Fruit fly (Drosophila melanogaster): ENCODE measurements around the gene CG5895.
A peak's percentile ranks its signal among the peaks of the same experiment; 100 is the strongest.

The CG5895 gene

dm6 chr3L:16011319-16012210 is 23.7 kb upstream of the CG5895 start, which contains the start of gene mib1 (continued):
- TF ChIP-seq dpn (GFP tag; optimal IDR thresholded peaks at IDR 0.05) (peak in 1 of 2 experiments; percentile 32), HHEX (GFP tag; optimal IDR thresholded peaks at IDR 0.05) (peak; percentile 28), fu2 (GFP tag; optimal IDR thresholded peaks at IDR 0.05) (peak; percentile 43), her (GFP tag; optimal IDR thresholded peaks at IDR 0.05) (peak; percentile 6), hbn (GFP tag; IDR thresholded peaks at IDR 0.05; ENCODE audit: partially characterized antibody) (peak; percentile 91), emc (GFP tag; optimal IDR thresholded peaks at IDR 0.05) (peak; percentile 26), eyg (GFP tag; optimal IDR thresholded peaks at IDR 0.05) (no peak), CG12299 (tag; optimal IDR thresholded peaks at IDR 0.05) (peak; percentile 47), zfh1 (GFP tag; IDR thresholded peaks at IDR 0.05) (peak; percentile 35; the same call in 2 of the 3 replicates), Dad (GFP tag; optimal IDR thresholded peaks at IDR 0.05) (peak; percentile 42), CG1529 (GFP tag; optimal IDR thresholded peaks at IDR 0.05) (no peak), Hsf (GFP tag; optimal IDR thresholded peaks at IDR 0.05) (peak; percentile 24), repo (GFP tag; optimal IDR thresholded peaks at IDR 0.05) (no peak), ken (GFP tag; IDR thresholded peaks at IDR 0.05) (peak; percentile 35; the same call in 2 of the 3 replicates), zfh2 (GFP tag; optimal IDR thresholded peaks at IDR 0.05) (peak; percentile 32), CG12769 (tag; optimal IDR thresholded peaks at IDR 0.05) (peak; percentile 76), CG12391 (tag; optimal IDR thresholded peaks at IDR 0.05) (peak; percentile 65), CG17361 (GFP tag; IDR thresholded peaks at IDR 0.05) (peak; percentile 49; the same call in 2 of the 3 replicates), gro (GFP tag; optimal IDR thresholded peaks at IDR 0.05) (peak; percentile 61), CG7556 (GFP tag; optimal IDR thresholded peaks at IDR 0.05) (peak; percentile 22), prd (optimal IDR thresholded peaks at IDR 0.05) (no peak), prd (GFP tag; IDR thresholded peaks at IDR 0.05) (0 out of 3 replicates have a peak, but pooled peaks have one; percentile 33), CG15479 (GFP tag; optimal IDR thresholded peaks at IDR 0.05) (no peak), zen (tag; optimal IDR thresholded peaks at IDR 0.05) (no peak), gfzf (GFP tag; optimal IDR thresholded peaks at IDR 0.05) (peak; percentile 97), CG10147 (GFP tag; optimal IDR thresholded peaks at IDR 0.05) (peak; percentile 51), hth (optimal IDR thresholded peaks at IDR 0.05) (no peak), bcd (GFP tag; optimal IDR thresholded peaks at IDR 0.05) (peak; percentile 52), MBD-R2 (GFP tag; IDR thresholded peaks at IDR 0.05) (peak; percentile 81; the same call in 1 of the 2 replicates), pzg (GFP tag; optimal IDR thresholded peaks at IDR 0.05) (peak; percentile 99), CG18764 (GFP tag; optimal IDR thresholded peaks at IDR 0.05) (no peak), CG11695 (GFP tag; IDR thresholded peaks at IDR 0.05) (no peak; the same call in 2 of the 3 replicates), dimm (GFP tag; IDR thresholded peaks at IDR 0.05) (no peak), dmrt11E (tag; optimal IDR thresholded peaks at IDR 0.05) (peak; percentile 1), CG13123 (GFP tag; optimal IDR thresholded peaks at IDR 0.05) (no peak), nerfin-1 (tag; optimal IDR thresholded peaks at IDR 0.05) (peak; percentile 100), CG15073 (GFP tag; optimal IDR thresholded peaks at IDR 0.05) (no peak), CG4707 (GFP tag; optimal IDR thresholded peaks at IDR 0.05) (peak; percentile 99), gce (GFP tag; IDR thresholded peaks at IDR 0.05) (0 out of 3 replicates have a peak, but pooled peaks have one; percentile 8), CG14441 (GFP tag; IDR thresholded peaks at IDR 0.05) (0 out of 2 replicates have a peak, but pooled peaks have one; percentile 5), CG12659 (GFP tag; optimal IDR thresholded peaks at IDR 0.05) (peak; percentile 88), stwl (tag; optimal IDR thresholded peaks at IDR 0.05) (peak; percentile 99), amos (GFP tag; IDR thresholded peaks at IDR 0.05; ENCODE audit: partially characterized antibody) (peak; percentile 93), CG10979 (tag; optimal IDR thresholded peaks at IDR 0.05) (peak; percentile 19), vvl (GFP tag; IDR thresholded peaks at IDR 0.05) (peak; percentile 44; the same call in 1 of the 2 replicates), Deaf1 (tag; optimal IDR thresholded peaks at IDR 0.05) (peak; percentile 13), caup (GFP tag; optimal IDR thresholded peaks at IDR 0.05; ENCODE audit: severe bottlenecking) (peak; percentile 33), CG13296 (GFP tag; optimal IDR thresholded peaks at IDR 0.05) (peak; percentile 45)
